Fruit fly (Drosophila melanogaster) whole organism, wandering third instar larva: ENCODE measurements around the gene Akh.

Experiments used
- Abd-B ChIP-seq: fragments of >200 bp; optimal IDR thresholded peaks from 2 replicates; lab custom pipeline; 2017; ENCODE audit warnings: missing biosample characterization, missing genetic modification characterization
- CG32264 ChIP-seq: fragments of 200-800 bp; sonication (Bioruptor generic); optimal IDR thresholded peaks from 2 replicates; lab custom pipeline; 2016; ENCODE audit warnings: missing biosample characterization, missing genetic modification characterization
- CG9705 ChIP-seq: fragments of 200-800 bp; sonication (Bioruptor generic); optimal IDR thresholded peaks from 2 replicates; lab custom pipeline; 2018; ENCODE audit warnings: missing biosample characterization, mild to moderate bottlenecking, missing genetic modification characterization
- CrebA ChIP-seq: fragments of 200-800 bp; sonication (Bioruptor generic); optimal IDR thresholded peaks from 2 replicates; lab custom pipeline; 2016; ENCODE audit warnings: missing biosample characterization, mild to moderate bottlenecking, missing genetic modification characterization, borderline replicate concordance
- Dfd ChIP-seq: fragments of >200 bp; optimal IDR thresholded peaks from 2 replicates; lab custom pipeline; 2017; ENCODE audit warnings: missing biosample characterization, missing genetic modification characterization
- Dif ChIP-seq: fragments of 200-275, 200-300 bp; sonication (Bioruptor generic); optimal IDR thresholded peaks from 2 replicates; lab custom pipeline; 2018; ENCODE audit warnings: missing biosample characterization, missing genetic modification characterization; ENCODE audit not compliant: partially characterized antibody
- GATAd ChIP-seq: sonication (Bioruptor generic); optimal IDR thresholded peaks from 2 replicates; lab custom pipeline; 2016; ENCODE audit warnings: missing biosample characterization, missing genetic modification characterization
- HLH106 ChIP-seq: fragments of 200-800 bp; optimal IDR thresholded peaks from 3 replicates; lab custom pipeline; 2019; ENCODE audit warnings: missing biosample characterization, mild to moderate bottlenecking, missing genetic modification characterization, moderate library complexity
- Hnf4 ChIP-seq: fragments of 200-800 bp; sonication (Bioruptor generic); optimal IDR thresholded peaks from 2 replicates; lab custom pipeline; 2016; ENCODE audit warnings: missing biosample characterization, mild to moderate bottlenecking, missing genetic modification characterization
- Hr78 ChIP-seq: fragments of >200 bp; optimal IDR thresholded peaks from 2 replicates; lab custom pipeline; 2017; ENCODE audit warnings: missing biosample characterization, missing genetic modification characterization
- Hr83 ChIP-seq: fragments of 200-300 bp; sonication (Bioruptor generic); optimal IDR thresholded peaks from 2 replicates; lab custom pipeline; 2016; ENCODE audit warnings: missing biosample characterization, mild to moderate bottlenecking, missing genetic modification characterization, moderate library complexity; ENCODE audit not compliant: poor library complexity, severe bottlenecking
- Jra ChIP-seq: sonication (Bioruptor generic); optimal IDR thresholded peaks from 2 replicates; lab custom pipeline; 2016; ENCODE audit warnings: missing biosample characterization, missing genetic modification characterization
- Mio ChIP-seq: sonication (Bioruptor generic); optimal IDR thresholded peaks from 2 replicates; lab custom pipeline; 2016; ENCODE audit warnings: missing biosample characterization, missing genetic modification characterization
- N ChIP-seq: fragments of >200 bp; optimal IDR thresholded peaks from 2 replicates; lab custom pipeline; 2018; ENCODE audit warnings: missing biosample characterization, missing external identifiers, missing genetic modification characterization
- OdsH ChIP-seq: fragments of 200-800 bp; sonication (Bioruptor generic); optimal IDR thresholded peaks from 2 replicates; lab custom pipeline; 2016; ENCODE audit warnings: missing biosample characterization, mild to moderate bottlenecking, missing genetic modification characterization
- Rel ChIP-seq, 2 experiments: fragments of 200-800 bp; sonication (Bioruptor generic) in 1 of 2; optimal IDR thresholded peaks; 2 replicates in 1 of 2; 3 replicates in 1 of 2; lab custom pipeline; 2016 to 2019; ENCODE audit warnings: mild to moderate bottlenecking in 2 of 2, missing biosample characterization in 2 of 2, missing genetic modification characterization in 2 of 2, moderate library complexity in 1 of 2
- Sp1 ChIP-seq: fragments of 200-800 bp; sonication (Bioruptor generic); optimal IDR thresholded peaks from 3 replicates; lab custom pipeline; 2019; ENCODE audit warnings: missing biosample characterization, mild to moderate bottlenecking, missing genetic modification characterization, moderate library complexity
- Vsx2 ChIP-seq: fragments of 200-300, 225-300 bp; sonication (Bioruptor generic); optimal IDR thresholded peaks from 2 replicates; lab custom pipeline; 2018; ENCODE audit warnings: missing biosample characterization, missing genetic modification characterization; ENCODE audit not compliant: partially characterized antibody
- br ChIP-seq: fragments of 200-800 bp; sonication (Bioruptor generic); optimal IDR thresholded peaks from 2 replicates; lab custom pipeline; 2016; ENCODE audit warnings: missing biosample characterization, missing genetic modification characterization
- brk ChIP-seq: fragments of 200-800 bp; sonication (Bioruptor generic); optimal IDR thresholded peaks from 2 replicates; lab custom pipeline; 2016; ENCODE audit warnings: missing biosample characterization, mild to moderate bottlenecking, missing genetic modification characterization
- dl ChIP-seq, 2 experiments: fragments of 175-275, 200-275 bp in 1 of 2; fragments of 200-275 bp in 1 of 2; sonication (Bioruptor generic); optimal IDR thresholded peaks; lab custom pipeline; 2018; ENCODE audit warnings: mild to moderate bottlenecking in 2 of 2, missing biosample characterization in 2 of 2, missing genetic modification characterization in 2 of 2, moderate library complexity in 2 of 2; ENCODE audit not compliant: partially characterized antibody in 2 of 2, insufficient read depth in 1 of 2
- dmrt93B ChIP-seq: fragments of 200-800 bp; sonication (Bioruptor generic); optimal IDR thresholded peaks from 2 replicates; lab custom pipeline; 2018; ENCODE audit warnings: missing biosample characterization, mild to moderate bottlenecking, missing genetic modification characterization
- dsf ChIP-seq: sonication (Bioruptor generic); optimal IDR thresholded peaks from 2 replicates; lab custom pipeline; 2016; ENCODE audit warnings: missing biosample characterization, missing genetic modification characterization, borderline replicate concordance
- ey ChIP-seq: fragments of 200-800 bp; sonication (Bioruptor generic); optimal IDR thresholded peaks from 2 replicates; lab custom pipeline; 2016; ENCODE audit warnings: missing biosample characterization, missing genetic modification characterization
- foxo ChIP-seq, 2 experiments: fragments of 200-800 bp; sonication (Bioruptor generic); optimal IDR thresholded peaks; 2 replicates in 1 of 2; 3 replicates in 1 of 2; lab custom pipeline; 2016 to 2017; ENCODE audit warnings: missing biosample characterization in 2 of 2, missing genetic modification characterization in 2 of 2
- fru ChIP-seq: fragments of 200-800 bp; sonication (Bioruptor generic); optimal IDR thresholded peaks from 3 replicates; lab custom pipeline; 2016; ENCODE audit warnings: missing biosample characterization, mild to moderate bottlenecking, missing genetic modification characterization
- h ChIP-seq: fragments of 200-800 bp; sonication (Bioruptor generic); optimal IDR thresholded peaks from 3 replicates; lab custom pipeline; 2016; ENCODE audit warnings: missing biosample characterization, mild to moderate bottlenecking, missing genetic modification characterization
- jim ChIP-seq: fragments of 175-275, 200-325 bp; sonication (Bioruptor generic); optimal IDR thresholded peaks from 2 replicates; lab custom pipeline; 2016; ENCODE audit warnings: missing biosample characterization, mild to moderate bottlenecking, missing genetic modification characterization
- pan ChIP-seq: fragments of >200 bp; optimal IDR thresholded peaks from 2 replicates; lab custom pipeline; 2017
- psq ChIP-seq: fragments of 200-800 bp; sonication (Bioruptor generic); optimal IDR thresholded peaks from 3 replicates; lab custom pipeline; 2017; ENCODE audit warnings: missing biosample characterization, mild to moderate bottlenecking, missing genetic modification characterization, moderate library complexity
- rgr ChIP-seq: fragments of 200-800 bp; sonication (Bioruptor generic); optimal IDR thresholded peaks from 3 replicates; lab custom pipeline; 2016; ENCODE audit warnings: missing biosample characterization, mild to moderate bottlenecking, missing genetic modification characterization
- sage ChIP-seq: fragments of 200-800 bp; sonication (Bioruptor generic); optimal IDR thresholded peaks from 2 replicates; lab custom pipeline; 2016; ENCODE audit warnings: missing biosample characterization, mild to moderate bottlenecking, missing genetic modification characterization
- sv ChIP-seq: fragments of 200-800 bp; sonication (Bioruptor generic); optimal IDR thresholded peaks from 3 replicates; lab custom pipeline; 2016; ENCODE audit warnings: missing biosample characterization, missing genetic modification characterization
- tai ChIP-seq: sonication (Bioruptor generic); optimal IDR thresholded peaks from 2 replicates; lab custom pipeline; 2016; ENCODE audit warnings: missing biosample characterization, missing genetic modification characterization
- usp ChIP-seq: fragments of >200 bp; optimal IDR thresholded peaks from 2 replicates; lab custom pipeline; 2017; ENCODE audit warnings: missing biosample characterization, missing genetic modification characterization
- woc ChIP-seq: sonication (Bioruptor generic); optimal IDR thresholded peaks from 2 replicates; lab custom pipeline; 2016; ENCODE audit warnings: missing biosample characterization, mild to moderate bottlenecking, missing genetic modification characterization

Akh gene

DNA sequence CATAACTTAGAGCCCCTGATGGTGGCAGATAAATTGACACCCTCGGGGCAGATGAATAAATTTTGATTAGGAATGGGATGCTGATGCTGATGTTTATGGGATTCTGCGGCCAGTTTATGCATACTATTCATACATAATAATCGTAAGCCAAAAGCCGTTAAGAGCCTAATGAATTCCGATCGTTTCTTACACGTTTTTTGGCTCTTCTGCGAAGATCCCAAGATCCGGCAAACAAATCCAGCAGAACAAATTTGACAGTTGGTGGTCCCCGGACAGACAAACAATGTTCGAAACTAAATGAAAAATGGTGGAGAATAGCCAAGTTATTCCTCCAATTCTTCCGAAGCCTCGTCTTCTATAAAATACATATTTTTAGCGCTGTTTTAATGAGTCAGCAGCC lies 23.8 kb upstream of the Akh start:
- TF ChIP-seq ey (GFP tag; lab: Kevin White, UChicago) (no peak), Hr78 (GFP tag; lab: Kevin White, UChicago) (no peak), N (GFP tag; lab: Kevin White, UChicago) (no peak), Hnf4 (GFP tag; lab: Kevin White, UChicago) (no peak), GATAd (no peak), Mio (GFP tag; lab: Kevin White, UChicago) (no peak), Jra (no peak), woc (GFP tag; lab: Kevin White, UChicago) (no peak), fru (GFP tag; lab: Kevin White, UChicago) (no peak), pan (lab: Kevin White, UChicago) (no peak), Rel (GFP tag; optimal IDR thresholded peaks at IDR 0.05; lab: Kevin White, UChicago) (no peak), Rel (tag; optimal IDR thresholded peaks at IDR 0.05; lab: Kevin White, UChicago) (no peak), psq (no peak), h (GFP tag; lab: Kevin White, UChicago) (no peak), HLH106 (tag; lab: Kevin White, UChicago) (no peak), tai (GFP tag; lab: Kevin White, UChicago) (no peak)

DNA sequence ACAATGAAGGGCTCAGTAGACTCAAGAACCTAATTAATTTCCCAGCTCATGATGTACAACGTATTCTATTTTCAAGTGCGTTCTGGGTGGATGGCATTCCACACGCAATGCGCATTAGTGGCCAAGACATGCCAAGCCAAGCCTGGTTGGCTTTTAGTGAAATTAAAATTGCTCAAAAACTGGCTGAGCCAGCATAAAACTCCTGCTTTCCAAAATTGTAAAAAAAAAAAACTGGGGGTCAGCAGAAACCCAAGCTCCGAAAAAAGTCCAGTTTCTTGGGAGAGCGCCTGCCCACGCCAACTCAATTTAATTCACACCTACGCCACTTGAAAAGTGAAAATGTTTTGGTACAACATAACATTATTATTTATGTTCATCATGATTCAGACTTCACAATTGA lies 22.9 kb upstream of the Akh start:
- TF ChIP-seq Hnf4 (GFP tag; lab: Kevin White, UChicago) (no peak), Hr78 (GFP tag; lab: Kevin White, UChicago) (no peak), h (GFP tag; lab: Kevin White, UChicago) (no peak), CG32264 (GFP tag; lab: Kevin White, UChicago) (no peak), usp (GFP tag; lab: Kevin White, UChicago) (no peak), brk (GFP tag; lab: Kevin White, UChicago) (no peak), dsf (no peak), rgr (GFP tag; lab: Kevin White, UChicago) (no peak), Jra (no peak), dmrt93B (GFP tag; lab: Kevin White, UChicago) (no peak)
- TF ChIP-seq, all 38 proteins: peak for 0

DNA sequence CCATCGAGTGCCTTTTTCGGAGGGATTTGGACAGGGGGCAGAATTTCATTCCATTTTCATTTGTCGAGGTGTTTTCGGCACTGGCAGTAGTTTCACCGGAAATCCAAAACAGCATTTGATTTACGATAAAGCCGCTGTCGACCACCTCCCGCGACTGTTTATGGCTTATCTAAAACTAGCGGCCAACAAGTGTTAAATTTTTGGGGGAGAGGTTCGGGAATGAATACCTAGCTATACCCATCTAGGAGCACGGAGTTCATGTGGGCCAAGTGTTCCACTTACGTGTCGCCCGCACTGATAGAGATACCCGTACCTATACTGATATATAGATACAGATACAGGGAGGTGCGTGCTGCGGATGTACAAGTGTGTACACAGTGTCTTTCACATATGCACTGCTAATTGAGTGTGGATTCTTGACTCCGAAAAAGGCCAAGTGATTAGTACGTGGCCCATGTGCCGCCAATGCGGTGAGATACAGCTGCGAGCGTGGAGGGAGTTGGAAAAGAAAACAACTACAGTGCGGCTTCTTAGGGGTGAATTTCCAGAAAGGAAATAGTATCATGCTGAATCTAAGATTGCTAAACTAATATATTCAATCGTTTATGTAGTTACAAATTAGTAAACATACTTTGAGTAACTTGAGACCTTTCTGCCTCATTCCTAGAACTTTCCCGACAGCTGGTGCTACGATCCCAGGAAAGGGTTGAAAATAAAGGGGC lies 21.5 kb upstream of the Akh start:
- TF ChIP-seq h (GFP tag; lab: Kevin White, UChicago) (peak; percentile 32), sv (GFP tag; lab: Kevin White, UChicago) (no peak), HLH106 (tag; lab: Kevin White, UChicago) (no peak)

DNA sequence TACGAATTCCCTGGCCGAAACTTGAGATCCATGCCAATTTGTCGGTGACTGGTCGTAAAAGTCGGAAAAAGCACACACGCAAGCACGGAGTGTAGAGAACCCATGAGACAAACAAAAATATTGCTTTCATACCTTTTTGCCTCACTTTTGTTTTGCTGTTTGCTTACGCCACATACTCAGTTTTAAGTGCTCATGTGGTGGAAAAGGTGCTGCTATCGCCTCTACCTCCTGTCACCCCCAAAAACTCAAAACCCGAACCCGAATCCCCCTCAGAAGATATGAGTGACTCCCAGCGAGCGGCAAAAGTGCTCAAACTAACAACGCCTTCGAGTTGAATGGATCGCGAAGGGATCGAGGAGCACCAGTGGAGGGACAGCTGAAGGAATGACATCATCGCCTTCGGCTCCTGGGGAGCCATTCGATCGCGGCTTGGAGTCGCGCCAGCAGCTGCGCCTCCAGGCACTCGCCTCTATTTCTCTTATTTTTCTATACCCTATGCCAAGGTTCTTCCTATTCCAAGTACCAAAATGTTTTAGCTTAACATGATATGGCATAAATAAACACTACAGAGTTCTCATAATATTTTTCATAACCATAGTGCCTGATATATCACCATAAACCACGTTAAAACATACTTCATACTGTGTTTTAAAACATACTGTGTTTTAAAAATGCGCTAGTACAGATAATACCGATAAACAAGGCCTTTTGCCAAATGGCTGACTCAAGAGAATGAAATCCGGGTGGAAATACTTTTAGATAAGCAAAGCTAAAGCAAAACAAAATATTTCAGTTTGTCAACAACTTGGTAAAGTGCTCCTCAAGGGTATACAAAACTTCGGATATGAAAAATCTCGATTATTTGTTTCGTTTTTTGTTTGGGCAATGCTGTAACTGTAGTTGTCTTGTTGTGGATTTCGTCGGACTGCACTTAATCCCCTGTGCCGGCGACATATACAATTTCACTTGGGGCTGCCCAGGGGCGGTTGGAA lies 20.6 kb upstream of the Akh start:
- peak; percentile 65 for TF ChIP-seq woc (GFP tag; lab: Kevin White, UChicago)
- TF ChIP-seq jim (GFP tag; lab: Kevin White, UChicago) = no peak
- no peak for TF ChIP-seq OdsH (GFP tag; lab: Kevin White, UChicago)
- TF ChIP-seq Hr78 (GFP tag; lab: Kevin White, UChicago) = no peak
- TF ChIP-seq Abd-B (GFP tag; lab: Kevin White, UChicago) = no peak
- no peak for TF ChIP-seq sv (GFP tag; lab: Kevin White, UChicago)
- no peak for TF ChIP-seq CG9705 (GFP tag; lab: Kevin White, UChicago)
- TF ChIP-seq dmrt93B (GFP tag; lab: Kevin White, UChicago) = no peak
- no peak for TF ChIP-seq Vsx2
- peak; percentile 57 for TF ChIP-seq Jra
- TF ChIP-seq CrebA (GFP tag; lab: Kevin White, UChicago) = no peak
- no peak for TF ChIP-seq dsf
- no peak for TF ChIP-seq pan (lab: Kevin White, UChicago)
- no peak for TF ChIP-seq brk (GFP tag; lab: Kevin White, UChicago)
- TF ChIP-seq usp (GFP tag; lab: Kevin White, UChicago) = no peak
- no peak for TF ChIP-seq sage (GFP tag; lab: Kevin White, UChicago)
- TF ChIP-seq rgr (GFP tag; lab: Kevin White, UChicago) = no peak
- TF ChIP-seq fru (GFP tag; lab: Kevin White, UChicago) = no peak
- TF ChIP-seq Dif (GFP tag; lab: Kevin White, UChicago) = no peak
- TF ChIP-seq tai (GFP tag; lab: Kevin White, UChicago) = no peak
- TF ChIP-seq psq = peak; percentile 57
- no peak for TF ChIP-seq Dfd (GFP tag; lab: Kevin White, UChicago)
- TF ChIP-seq Sp1 (GFP tag; lab: Kevin White, UChicago) = no peak
- peak in 1 of 2 experiments; percentile 26 for TF ChIP-seq foxo (GFP tag; optimal IDR thresholded peaks at IDR 0.05; lab: Kevin White, UChicago)
- no peak for TF ChIP-seq br (GFP tag; lab: Kevin White, UChicago)
- TF ChIP-seq Hr83 (GFP tag; lab: Kevin White, UChicago) = peak; percentile 85
- no peak for TF ChIP-seq HLH106 (tag; lab: Kevin White, UChicago)
- no peak for TF ChIP-seq Hnf4 (GFP tag; lab: Kevin White, UChicago)
- no peak for TF ChIP-seq dl (GFP tag; optimal IDR thresholded peaks at IDR 0.05; lab: Kevin White, UChicago; ENCODE audit: insufficient read depth in 1 of 2, partially characterized antibody in 2 of 2)
- peak; percentile 10 for TF ChIP-seq h (GFP tag; lab: Kevin White, UChicago)
- no peak for TF ChIP-seq CG32264 (GFP tag; lab: Kevin White, UChicago)
- no peak for TF ChIP-seq GATAd
- no peak for TF ChIP-seq Rel (GFP tag; optimal IDR thresholded peaks at IDR 0.05; lab: Kevin White, UChicago)
- peak; percentile 58 for TF ChIP-seq Rel (tag; optimal IDR thresholded peaks at IDR 0.05; lab: Kevin White, UChicago)
